Worm (Caenorhabditis elegans) whole organism, midembryonic: ENCODE measurements around the gene ZK177.3.

Source experiments
- cog-1 ChIP-seq: sonication (generic microtip); optimal IDR thresholded peaks from 2 replicates; lab custom pipeline; 2016; ENCODE audit warnings: missing genetic modification characterization, missing compliant biosample characterization
- flt-1 ChIP-seq: fragments of 200-800 bp; sonication (Bioruptor generic); IDR thresholded peaks from 2 replicates; pipeline ENCODE4 v1.3.6; 2022; ENCODE audit warnings: missing genetic modification characterization, missing compliant biosample characterization
- klf-2 ChIP-seq: fragments of 200-800 bp; sonication (Bioruptor generic); conservative IDR thresholded peaks from 2 replicates; pipeline ENCODE4 v1.3.6; 2022; ENCODE audit warnings: missing genetic modification reagents, missing genetic modification characterization, missing compliant biosample characterization
- med-1 ChIP-seq: sonication (generic microtip); optimal IDR thresholded peaks from 2 replicates; lab custom pipeline; 2017; ENCODE audit warnings: missing genetic modification characterization, mild to moderate bottlenecking, missing compliant biosample characterization, antibody characterized with exemption, missing genetic modification reagents; ENCODE audit not compliant: insufficient read depth
- tab-1 ChIP-seq: fragments of 200-800 bp; sonication (Bioruptor generic); IDR thresholded peaks from 2 replicates; pipeline ENCODE4 v1.3.6; 2022; ENCODE audit warnings: missing genetic modification characterization, missing compliant biosample characterization
- ztf-23 ChIP-seq: fragments of 200-800 bp; sonication (Bioruptor generic); IDR thresholded peaks from 2 replicates; pipeline ENCODE4 v1.3.6; 2022; ENCODE audit warnings: missing genetic modification reagents, missing genetic modification characterization, missing compliant biosample characterization

- TF ChIP-seq med-1 (GFP tag; lab: Kevin White, UChicago) (no peak), cog-1 (tag; lab: Kevin White, UChicago) (no peak), flt-1 (GFP tag; lab: Robert Waterston, UW) (0 out of 2 replicates have a peak, but pooled peaks have one; percentile 45), tab-1 (GFP tag; lab: Robert Waterston, UW) (no peak), ztf-23 (GFP tag; lab: Robert Waterston, UW) (no peak), klf-2 (no peak)
These were observed 49.5 kb downstream of the ZK177.3 start for ce11 chrII:5565082-5565623.
